Worm (Caenorhabditis elegans): ENCODE results near the gene F55A11.7.

ce11 chrV:11760371-11760770 is 26.9 kb downstream of the F55A11.7 start, which contains the start of gene T04F3.5:
- TF ChIP-seq aly-1 (tag; optimal IDR thresholded peaks at IDR 0.05) (no peak), hmbx-1 (tag; optimal IDR thresholded peaks at IDR 0.05) (no peak), B0310.2 (tag; optimal IDR thresholded peaks at IDR 0.05) (no peak), scrt-1 (GFP tag; IDR thresholded peaks at IDR 0.05) (no peak), ama-1 (optimal IDR thresholded peaks at IDR 0.05) (no peak), flt-1 (GFP tag; IDR thresholded peaks at IDR 0.05) (no peak), tbx-11 (GFP tag; IDR thresholded peaks at IDR 0.05) (no peak), sea-1 (GFP tag; conservative IDR thresholded peaks at IDR 0.05) (no peak)
